Fruit fly (Drosophila melanogaster) Kc167 (cell line): Measurements from ENCODE around the gene CG7276.

Source experiments
- h ChIP-seq: fragments of >200 bp; optimal IDR thresholded peaks from 3 replicates; lab custom pipeline; 2018; ENCODE audit warnings: missing external identifiers
- insv ChIP-seq: fragments of >200 bp; optimal IDR thresholded peaks from 3 replicates; lab custom pipeline; 2018; ENCODE audit warnings: missing external identifiers
- psq ChIP-seq: fragments of >200 bp; optimal IDR thresholded peaks from 2 replicates; lab custom pipeline; 2017; ENCODE audit warnings: missing external identifiers
- ttk ChIP-seq: sonication (Bioruptor generic); optimal IDR thresholded peaks from 2 replicates; lab custom pipeline; 2017; ENCODE audit warnings: missing external identifiers

DNA sequence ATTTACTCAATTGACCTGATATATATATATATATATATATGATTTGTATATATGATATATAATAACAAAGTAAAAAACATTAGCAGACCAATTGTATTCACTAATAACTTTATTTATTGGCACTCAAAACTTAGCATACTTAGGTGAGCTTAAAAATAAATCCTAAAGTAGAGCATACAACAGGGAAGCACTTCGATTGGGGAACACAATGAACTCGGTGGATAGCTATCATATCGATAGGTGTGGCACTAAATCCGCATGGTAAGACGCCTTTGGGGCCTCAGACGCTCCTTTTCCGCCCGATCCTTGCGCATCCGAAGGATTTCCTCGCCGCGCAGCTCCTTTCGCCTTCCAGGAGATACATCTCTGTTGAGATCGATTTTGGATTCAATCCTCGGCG lies 18.4 kb downstream of the CG7276 start:
- TF ChIP-seq psq (lab: Kevin White, UChicago): no peak
- TF ChIP-seq h (lab: Kevin White, UChicago): no peak
- no peak for TF ChIP-seq ttk (lab: Kevin White, UChicago)
- TF ChIP-seq insv (lab: Kevin White, UChicago): no peak
